Worm (Caenorhabditis elegans): Measurements from ENCODE around the gene fbxb-88.

DNA sequence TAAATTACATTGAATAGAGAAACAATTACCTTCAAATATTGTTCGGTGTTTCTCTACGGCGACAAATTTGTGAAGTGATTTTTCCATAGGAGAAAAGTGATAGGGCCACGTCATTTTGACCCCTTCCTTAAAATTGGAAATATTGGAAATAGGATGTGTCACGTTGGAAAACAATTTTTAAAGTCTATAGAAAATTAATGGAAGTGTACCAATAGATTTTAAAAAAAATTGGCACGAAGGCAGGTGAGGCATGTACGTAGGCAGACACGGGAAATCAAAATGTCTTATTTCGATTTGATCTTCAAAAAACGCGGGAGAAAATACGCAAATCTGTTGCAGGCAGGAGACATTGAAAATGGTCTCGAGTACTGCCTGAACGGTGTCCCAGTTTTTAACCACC is 10.0 kb upstream of the fbxb-88 start, which contains the start of gene C33F10.12:
- TF ChIP-seq W03F9.2 (tag; optimal IDR thresholded peaks at IDR 0.05) (no peak), him-1 (tag; optimal IDR thresholded peaks at IDR 0.05) (no peak)
